Fruit fly (Drosophila melanogaster) whole organism, embryonic: ENCODE results near the gene Rnf146.

Experiments used
- Abd-B ChIP-seq: fragments of 200-800 bp; sonication (Bioruptor generic); optimal IDR thresholded peaks from 2 replicates; lab custom pipeline; 2018; ENCODE audit warnings: missing biosample characterization, mild to moderate bottlenecking, missing genetic modification characterization, moderate library complexity
- Adf1 ChIP-seq: fragments of 200-800 bp; sonication (Bioruptor generic); IDR thresholded peaks from 2 replicates; pipeline ENCODE4 v1.3.6; 2022; ENCODE audit warnings: missing biosample characterization, missing genetic modification characterization
- Atf-2 ChIP-seq: fragments of 200-800 bp; sonication (Bioruptor generic); optimal IDR thresholded peaks from 2 replicates; lab custom pipeline; 2016; ENCODE audit warnings: missing biosample characterization, missing genetic modification characterization
- CG11093 ChIP-seq: fragments of 200-800 bp; sonication (Bioruptor generic); IDR thresholded peaks from 3 replicates; pipeline ENCODE4 v1.3.6; 2022; ENCODE audit warnings: missing biosample characterization, missing genetic modification characterization
- CG12155 ChIP-seq: fragments of 200-800 bp; sonication (Bioruptor generic); optimal IDR thresholded peaks from 3 replicates; lab custom pipeline; 2016; ENCODE audit warnings: missing biosample characterization, missing genetic modification characterization
- CG1529 ChIP-seq: fragments of 200-800 bp; sonication (Bioruptor generic); optimal IDR thresholded peaks from 3 replicates; lab custom pipeline; 2018; ENCODE audit warnings: missing biosample characterization, missing genetic modification characterization
- CG15479 ChIP-seq: fragments of 200-800 bp; sonication (Bioruptor generic); optimal IDR thresholded peaks from 3 replicates; lab custom pipeline; 2019; ENCODE audit warnings: missing biosample characterization, mild to moderate bottlenecking, missing genetic modification characterization, moderate library complexity
- CG1832 ChIP-seq: fragments of 200-800 bp; sonication (Bioruptor generic); optimal IDR thresholded peaks from 2 replicates; lab custom pipeline; 2017; ENCODE audit warnings: missing biosample characterization, mild to moderate bottlenecking, missing genetic modification characterization, inconsistent platforms
- CG2116 ChIP-seq: fragments of 200-800 bp; sonication (Bioruptor generic); optimal IDR thresholded peaks from 3 replicates; lab custom pipeline; 2018; ENCODE audit warnings: missing biosample characterization, mild to moderate bottlenecking, missing genetic modification characterization
- CG2712 ChIP-seq: fragments of 200-800 bp; optimal IDR thresholded peaks from 3 replicates; lab custom pipeline; 2019; ENCODE audit warnings: missing biosample characterization, mild to moderate bottlenecking, missing genetic modification characterization, moderate library complexity
- CG3163 ChIP-seq: fragments of 200-800 bp; sonication (Bioruptor generic); optimal IDR thresholded peaks from 3 replicates; lab custom pipeline; 2016; ENCODE audit warnings: missing biosample characterization, missing genetic modification characterization
- CG3407 ChIP-seq: fragments of 200-800 bp; sonication (Bioruptor generic); optimal IDR thresholded peaks from 2 replicates; lab custom pipeline; 2018; ENCODE audit warnings: missing biosample characterization, mild to moderate bottlenecking, missing genetic modification characterization
- CG3726 ChIP-seq: fragments of 200-800 bp; sonication (Bioruptor generic); IDR thresholded peaks from 3 replicates; pipeline ENCODE4, ENCODE4 v1.3.6; 2022; ENCODE audit warnings: missing biosample characterization, missing genetic modification characterization
- CG4854 ChIP-seq: fragments of 200-800 bp; sonication (Bioruptor generic); optimal IDR thresholded peaks from 2 replicates; lab custom pipeline; 2016; ENCODE audit warnings: missing biosample characterization, missing genetic modification characterization, inconsistent platforms
- CG7372 ChIP-seq: fragments of 200-800 bp; sonication (Bioruptor generic); IDR thresholded peaks from 2 replicates; pipeline ENCODE4 v1.3.6; 2022; ENCODE audit warnings: missing biosample characterization, missing genetic modification characterization
- CG7963 ChIP-seq: fragments of 200-800 bp; sonication (Bioruptor generic); IDR thresholded peaks from 3 replicates; pipeline ENCODE4 v1.3.6; 2022; ENCODE audit warnings: missing biosample characterization, missing genetic modification characterization; ENCODE audit not compliant: partially characterized antibody
- CG8924 ChIP-seq: fragments of 200-800 bp; optimal IDR thresholded peaks from 3 replicates; lab custom pipeline; 2019; ENCODE audit warnings: missing biosample characterization, mild to moderate bottlenecking, missing genetic modification characterization, moderate library complexity
- CG9215 ChIP-seq: fragments of 200-800 bp; sonication (Bioruptor generic); IDR thresholded peaks from 2 replicates; pipeline ENCODE4 v1.3.6; 2022; ENCODE audit warnings: missing biosample characterization, missing genetic modification characterization
- CG9876 ChIP-seq: fragments of 200-800 bp; sonication (Bioruptor generic); optimal IDR thresholded peaks from 2 replicates; lab custom pipeline; 2016; ENCODE audit warnings: missing biosample characterization, missing genetic modification characterization
- CkIIα-i1 ChIP-seq: fragments of 200-800 bp; sonication (Bioruptor generic); IDR thresholded peaks from 2 replicates; pipeline ENCODE4 v1.3.6; 2022; ENCODE audit warnings: missing biosample characterization, missing genetic modification characterization
- Dad ChIP-seq: fragments of 200-800 bp; sonication (Bioruptor generic); optimal IDR thresholded peaks from 3 replicates; lab custom pipeline; 2016; ENCODE audit warnings: missing biosample characterization, missing genetic modification characterization
- ERR ChIP-seq: fragments of 200-800 bp; sonication (Bioruptor generic); optimal IDR thresholded peaks from 2 replicates; lab custom pipeline; 2016; ENCODE audit warnings: missing biosample characterization, missing genetic modification characterization
- Ets65A ChIP-seq: fragments of 200-800 bp; sonication (Bioruptor generic); peaks from one replicate; lab custom pipeline; 2016; ENCODE audit warnings: missing biosample characterization, missing genetic modification characterization
- GATAe ChIP-seq: fragments of 200-800 bp; sonication (Bioruptor generic); conservative IDR thresholded peaks from 2 replicates; pipeline ENCODE4 v1.3.6; 2022; ENCODE audit warnings: missing biosample characterization, missing genetic modification characterization
- HmgD ChIP-seq: fragments of 200-800 bp; sonication (Bioruptor generic); optimal IDR thresholded peaks from 3 replicates; lab custom pipeline; 2016; ENCODE audit warnings: missing biosample characterization, missing genetic modification characterization
- Kr ChIP-seq: fragments of 200-800 bp; sonication (Bioruptor generic); optimal IDR thresholded peaks from 2 replicates; lab custom pipeline; 2017; ENCODE audit warnings: missing biosample characterization, mild to moderate bottlenecking, missing genetic modification characterization
- Lim3 ChIP-seq: fragments of 200-800 bp; sonication (Bioruptor generic); IDR thresholded peaks from 2 replicates; pipeline ENCODE4 v1.3.6; 2022; ENCODE audit warnings: missing biosample characterization, missing genetic modification characterization
- MESR4 ChIP-seq: fragments of 200-800 bp; sonication (Bioruptor generic); optimal IDR thresholded peaks from 2 replicates; lab custom pipeline; 2018; ENCODE audit warnings: missing biosample characterization, mild to moderate bottlenecking, missing genetic modification characterization, moderate library complexity
- Mrtf ChIP-seq: fragments of 200-800 bp; sonication (Bioruptor generic); IDR thresholded peaks from 3 replicates; pipeline ENCODE4 v1.3.6; 2022; ENCODE audit warnings: missing biosample characterization, missing genetic modification characterization
- Nf-YA ChIP-seq: fragments of 200-800 bp; sonication (Bioruptor generic); IDR thresholded peaks from 2 replicates; pipeline ENCODE4 v1.3.6; 2022; ENCODE audit warnings: missing biosample characterization, missing genetic modification characterization
- Oaz ChIP-seq: fragments of 200-800 bp; sonication (Bioruptor generic); IDR thresholded peaks from 2 replicates; pipeline ENCODE4 v1.3.6; 2022; ENCODE audit warnings: missing biosample characterization, missing genetic modification characterization
- Pdp1 ChIP-seq, 2 experiments: fragments of 200-800 bp; sonication (Bioruptor generic); optimal IDR thresholded peaks; 3 replicates each; lab custom pipeline; 2016; ENCODE audit warnings: missing biosample characterization in 2 of 2, missing genetic modification characterization in 2 of 2, mild to moderate bottlenecking in 1 of 2, moderate library complexity in 1 of 2
- Ravus ChIP-seq: fragments of 200-800 bp; sonication (Bioruptor generic); IDR thresholded peaks from 2 replicates; pipeline ENCODE4 v1.3.6; 2022; ENCODE audit warnings: missing biosample characterization, missing genetic modification characterization
- Scr ChIP-seq: fragments of 200-800 bp; sonication (Bioruptor generic); IDR thresholded peaks from 2 replicates; pipeline ENCODE4 v1.3.6; 2022; ENCODE audit warnings: missing biosample characterization, missing genetic modification characterization; ENCODE audit not compliant: partially characterized antibody
- Sox100B ChIP-seq: fragments of 200-800 bp; sonication (Bioruptor generic); optimal IDR thresholded peaks from 3 replicates; lab custom pipeline; 2018; ENCODE audit warnings: missing biosample characterization, mild to moderate bottlenecking, missing genetic modification characterization
- YL-1 ChIP-seq: fragments of 200-800 bp; sonication (Bioruptor generic); optimal IDR thresholded peaks from 3 replicates; lab custom pipeline; 2017; ENCODE audit warnings: missing biosample characterization, mild to moderate bottlenecking, missing genetic modification characterization
- amos ChIP-seq: fragments of 200-800 bp; sonication (Bioruptor generic); IDR thresholded peaks from 2 replicates; pipeline ENCODE4 v1.3.6; 2022; ENCODE audit warnings: missing biosample characterization, missing genetic modification characterization; ENCODE audit not compliant: partially characterized antibody
- bigmax ChIP-seq: fragments of 200-800 bp; sonication (Bioruptor generic); optimal IDR thresholded peaks from 2 replicates; lab custom pipeline; 2018; ENCODE audit warnings: missing biosample characterization, mild to moderate bottlenecking, missing genetic modification characterization
- cg ChIP-seq: fragments of 200-800 bp; sonication (Bioruptor generic); optimal IDR thresholded peaks from 3 replicates; lab custom pipeline; 2019; ENCODE audit warnings: missing biosample characterization, mild to moderate bottlenecking, missing genetic modification characterization, moderate library complexity
- chinmo ChIP-seq: fragments of 200-800 bp; sonication (Bioruptor generic); IDR thresholded peaks from 4 replicates; pipeline ENCODE4 v1.3.6; 2022; ENCODE audit warnings: missing biosample characterization, missing genetic modification characterization; ENCODE audit not compliant: partially characterized antibody
- disco-r ChIP-seq: fragments of 200-800 bp; sonication (Bioruptor generic); optimal IDR thresholded peaks from 2 replicates; lab custom pipeline; 2016; ENCODE audit warnings: missing biosample characterization, missing genetic modification characterization
- emc ChIP-seq: fragments of 200-800 bp; sonication (Bioruptor generic); optimal IDR thresholded peaks from 2 replicates; lab custom pipeline; 2016; ENCODE audit warnings: missing biosample characterization, missing genetic modification characterization
- ems ChIP-seq: fragments of 200-800 bp; sonication (Bioruptor generic); optimal IDR thresholded peaks from 3 replicates; lab custom pipeline; 2016; ENCODE audit warnings: missing biosample characterization, missing genetic modification characterization
- grau ChIP-seq: fragments of 200-800 bp; optimal IDR thresholded peaks from 3 replicates; lab custom pipeline; 2019; ENCODE audit warnings: missing biosample characterization, mild to moderate bottlenecking, missing genetic modification characterization, moderate library complexity
- inv ChIP-seq: fragments of 200-800 bp; sonication (Bioruptor generic); IDR thresholded peaks from 2 replicates; pipeline ENCODE4 v1.3.6; 2022; ENCODE audit warnings: missing biosample characterization, missing genetic modification characterization; ENCODE audit not compliant: partially characterized antibody
- kni ChIP-seq: fragments of 200-800 bp; sonication (Bioruptor generic); optimal IDR thresholded peaks from 3 replicates; lab custom pipeline; 2017; ENCODE audit warnings: mild to moderate bottlenecking, missing biosample characterization, missing genetic modification reagents, missing genetic modification characterization
- ranshi ChIP-seq: fragments of 200-800 bp; sonication (Bioruptor generic); IDR thresholded peaks from 2 replicates; pipeline ENCODE4 v1.3.6; 2022; ENCODE audit warnings: missing biosample characterization, missing genetic modification characterization
- rib ChIP-seq: fragments of 200-800 bp; sonication (Bioruptor generic); IDR thresholded peaks from 2 replicates; pipeline ENCODE4 v1.3.6; 2022; ENCODE audit warnings: missing biosample characterization, missing genetic modification characterization
- slbo ChIP-seq: fragments of 200-800 bp; sonication (Bioruptor generic); IDR thresholded peaks from 2 replicates; pipeline ENCODE4 v1.3.6; 2022; ENCODE audit warnings: missing biosample characterization, missing genetic modification characterization
- ssp ChIP-seq: fragments of 200-800 bp; sonication (Bioruptor generic); IDR thresholded peaks from 2 replicates; pipeline ENCODE4 v1.3.6; 2022; ENCODE audit warnings: missing biosample characterization, missing genetic modification characterization

Gene Rnf146

dm6 chr3L:19598369-19599148, 44.1 kb downstream of the Rnf146 start, which contains the start of the genes ash1 and Taf6 (continued):
- no peak for TF ChIP-seq Ravus
- TF ChIP-seq Mrtf: no peak
- no peak for TF ChIP-seq Sox100B (GFP tag; lab: Kevin White, UChicago)
- TF ChIP-seq GATAe (GFP tag; lab: Robert Waterston, UW): no peak
- TF ChIP-seq disco-r: no peak
- no peak for TF ChIP-seq Kr (GFP tag; lab: Kevin White, UChicago)
- no peak for TF ChIP-seq CG3163 (GFP tag; lab: Kevin White, UChicago)
- TF ChIP-seq Nf-YA (GFP tag; lab: Robert Waterston, UW): no peak
- no peak for TF ChIP-seq ranshi (GFP tag; lab: Robert Waterston, UW)
- no peak for TF ChIP-seq Atf-2
- TF ChIP-seq CG9876 (GFP tag; lab: Kevin White, UChicago): no peak
- TF ChIP-seq ERR (GFP tag; lab: Kevin White, UChicago): no peak
- TF ChIP-seq emc (GFP tag; lab: Kevin White, UChicago): no peak
- peak; percentile 73 for TF ChIP-seq Scr
- no peak for TF ChIP-seq CG11093
- no peak for TF ChIP-seq Lim3 (GFP tag; lab: Robert Waterston, UW)
- no peak for TF ChIP-seq slbo (GFP tag; lab: Robert Waterston, UW)
- TF ChIP-seq CG2116: peak; percentile 44
- TF ChIP-seq bigmax: no peak
- TF ChIP-seq ssp (GFP tag; lab: Robert Waterston, UW): no peak
- TF ChIP-seq cg: no peak
- TF ChIP-seq CG15479: peak; percentile 37
- TF ChIP-seq CG7372 (GFP tag; lab: Robert Waterston, UW): no peak
- TF ChIP-seq CG2712 (tag; lab: Kevin White, UChicago): peak; percentile 27
- TF ChIP-seq HmgD (GFP tag; lab: Kevin White, UChicago): no peak
- no peak for TF ChIP-seq CG1832
- TF ChIP-seq CG12155: no peak
- TF ChIP-seq CG7963 (GFP tag; lab: Robert Waterston, UW): peak; percentile 49; the same call in 1 of the 3 replicates
- peak; percentile 72 for TF ChIP-seq amos (GFP tag; lab: Robert Waterston, UW)
- no peak for TF ChIP-seq Oaz
- TF ChIP-seq CG3407: no peak
- no peak for TF ChIP-seq CG3726
- TF ChIP-seq Dad (GFP tag; lab: Kevin White, UChicago): no peak
- TF ChIP-seq YL-1 (GFP tag; lab: Kevin White, UChicago): peak; percentile 84
- no peak for TF ChIP-seq CG1529 (GFP tag; lab: Kevin White, UChicago)
- 0 out of 4 replicates have a peak, but pooled peaks have one; percentile 11 for TF ChIP-seq chinmo (GFP tag; lab: Robert Waterston, UW)
- TF ChIP-seq CG8924 (tag; lab: Kevin White, UChicago): peak; percentile 57
- TF ChIP-seq ems (GFP tag; lab: Kevin White, UChicago): no peak
- TF ChIP-seq kni: no peak
- TF ChIP-seq CkIIα-i1 (GFP tag; lab: Robert Waterston, UW): no peak
- TF ChIP-seq CG4854: no peak
- TF ChIP-seq inv (GFP tag; lab: Robert Waterston, UW): peak; percentile 58; the same call in 1 of the 2 replicates
- TF ChIP-seq Pdp1 (GFP tag; optimal IDR thresholded peaks at IDR 0.05; lab: Kevin White, UChicago): peak in 1 of 2 experiments; percentile 75
- TF ChIP-seq Abd-B (GFP tag; lab: Kevin White, UChicago): peak; percentile 84
- TF ChIP-seq Ets65A (GFP tag; lab: Kevin White, UChicago): peak; percentile 59
- TF ChIP-seq grau (tag; lab: Kevin White, UChicago): no peak
- TF ChIP-seq CG9215 (GFP tag; lab: Robert Waterston, UW): no peak
- no peak for TF ChIP-seq Adf1 (GFP tag; lab: Robert Waterston, UW)
- no peak for TF ChIP-seq rib
- TF ChIP-seq MESR4: peak; percentile 69
